Worm (Caenorhabditis elegans) whole organism, mixed stage, embryonic: ENCODE results near the gene F35F10.13.

Source experiments
- M03D4.4 ChIP-seq: sonication (generic microtip); optimal IDR thresholded peaks from 2 replicates; lab custom pipeline; 2017; ENCODE audit warnings: mild to moderate bottlenecking, missing genetic modification characterization, missing compliant biosample characterization
- cnd-1 ChIP-seq: fragments of 200-800 bp; sonication (Bioruptor generic); optimal IDR thresholded peaks from 2 replicates; lab custom pipeline; 2018; ENCODE audit warnings: mild to moderate bottlenecking, missing genetic modification characterization, missing compliant biosample characterization
- drap-1 ChIP-seq: fragments of 200-800 bp; sonication (Bioruptor generic); optimal IDR thresholded peaks from 3 replicates; lab custom pipeline; 2018; ENCODE audit warnings: mild to moderate bottlenecking, missing genetic modification characterization, missing compliant biosample characterization
- lin-13 ChIP-seq: fragments of 150-350 bp; optimal IDR thresholded peaks from 2 replicates; lab custom pipeline; 2014; ENCODE audit warnings: missing biosample characterization, missing genetic modification characterization
- mep-1 ChIP-seq: fragments of 150-350 bp; optimal IDR thresholded peaks from 2 replicates; lab custom pipeline; 2017; ENCODE audit warnings: missing biosample characterization, missing genetic modification reagents, missing genetic modification characterization, inconsistent platforms
- mls-2 ChIP-seq: sonication (generic microtip); optimal IDR thresholded peaks from 2 replicates; lab custom pipeline; 2016; ENCODE audit warnings: mild to moderate bottlenecking, missing genetic modification characterization, moderate library complexity, missing compliant biosample characterization
- nhr-12 ChIP-seq: fragments of 150-350 bp; optimal IDR thresholded peaks from 2 replicates; lab custom pipeline; 2014; ENCODE audit warnings: missing biosample characterization, missing genetic modification characterization
- nhr-237 ChIP-seq: fragments of 150-350 bp; optimal IDR thresholded peaks from 2 replicates; lab custom pipeline; 2014; ENCODE audit warnings: missing biosample characterization, missing genetic modification characterization
- nhr-76 ChIP-seq: sonication (generic microtip); optimal IDR thresholded peaks from 2 replicates; lab custom pipeline; 2017; ENCODE audit warnings: missing biosample characterization, missing genetic modification characterization
- snpc-4 ChIP-seq: fragments of 150-350 bp; optimal IDR thresholded peaks from 2 replicates; lab custom pipeline; 2014; ENCODE audit warnings: missing biosample characterization, missing genetic modification characterization
- tbx-8 ChIP-seq: fragments of 200-800 bp; sonication (Bioruptor generic); optimal IDR thresholded peaks from 2 replicates; lab custom pipeline; 2018; ENCODE audit warnings: mild to moderate bottlenecking, missing genetic modification characterization, moderate library complexity, missing compliant biosample characterization
- unc-39 ChIP-seq: fragments of 150-350 bp; optimal IDR thresholded peaks from 2 replicates; lab custom pipeline; 2014; ENCODE audit warnings: missing biosample characterization, missing genetic modification characterization
- unc-62 ChIP-seq: fragments of 150-350 bp; optimal IDR thresholded peaks from 2 replicates; lab custom pipeline; 2014; ENCODE audit warnings: missing biosample characterization, missing genetic modification reagents, missing genetic modification characterization

DNA sequence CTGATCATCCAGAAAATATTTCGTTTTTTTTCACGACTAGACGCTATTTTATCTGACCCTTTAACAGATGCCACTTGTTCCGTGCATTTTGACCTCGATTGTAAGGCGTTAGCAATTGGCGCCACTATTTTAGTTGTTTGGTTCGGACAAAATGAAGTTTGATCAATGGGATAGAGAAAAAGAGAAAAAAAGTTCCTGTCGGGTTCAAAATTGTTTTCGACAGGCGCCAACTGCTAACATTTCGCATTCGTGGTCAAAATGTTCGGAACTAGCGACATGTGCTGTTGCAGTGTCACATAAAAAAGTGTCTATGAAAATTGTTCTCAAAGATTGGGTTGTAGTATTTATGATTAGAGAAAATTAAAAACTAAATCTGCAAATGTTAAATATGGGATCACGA, 28.6 kb upstream of the F35F10.13 start:
- TF ChIP-seq nhr-237 (no peak), lin-13 (tag; lab: Kevin White, UChicago) (no peak), nhr-12 (tag; lab: Kevin White, UChicago) (no peak), nhr-76 (tag; lab: Kevin White, UChicago) (no peak), mep-1 (no peak), unc-62 (no peak), snpc-4 (tag; lab: Kevin White, UChicago) (no peak), tbx-8 (GFP tag; lab: Kevin White, UChicago) (no peak), cnd-1 (no peak), mls-2 (tag; lab: Kevin White, UChicago) (no peak), unc-39 (tag; lab: Kevin White, UChicago) (no peak), drap-1 (GFP tag; lab: Kevin White, UChicago) (no peak), M03D4.4 (tag; lab: Kevin White, UChicago) (no peak)
